Fruit fly (Drosophila melanogaster): Measurements from ENCODE around the gene CG5835.

Gene CG5835

dm6 chr3R:19118505-19119138 is 34.9 kb downstream of the CG5835 start (continued):
- peak; percentile 41 to 76 for TF ChIP-seq salr (GFP tag; optimal IDR thresholded peaks at IDR 0.05)
- TF ChIP-seq Sox14 (GFP tag; optimal IDR thresholded peaks at IDR 0.05), result peak; percentile 88
- peak; percentile 82 for TF ChIP-seq CG6808 (GFP tag; optimal IDR thresholded peaks at IDR 0.05)
- TF ChIP-seq topi (GFP tag; optimal IDR thresholded peaks at IDR 0.05), result peak; percentile 84
- peak; percentile 90 for TF ChIP-seq Met (GFP tag; optimal IDR thresholded peaks at IDR 0.05)
- TF ChIP-seq CG6276 (GFP tag; optimal IDR thresholded peaks at IDR 0.05), result peak; percentile 61
- peak; percentile 90 for TF ChIP-seq dsx (GFP tag; optimal IDR thresholded peaks at IDR 0.05; ENCODE audit: poor library complexity, severe bottlenecking)
- peak; percentile 95 for TF ChIP-seq svp (GFP tag)
- TF ChIP-seq CG3032 (tag; optimal IDR thresholded peaks at IDR 0.05), result peak; percentile 87

DNA sequence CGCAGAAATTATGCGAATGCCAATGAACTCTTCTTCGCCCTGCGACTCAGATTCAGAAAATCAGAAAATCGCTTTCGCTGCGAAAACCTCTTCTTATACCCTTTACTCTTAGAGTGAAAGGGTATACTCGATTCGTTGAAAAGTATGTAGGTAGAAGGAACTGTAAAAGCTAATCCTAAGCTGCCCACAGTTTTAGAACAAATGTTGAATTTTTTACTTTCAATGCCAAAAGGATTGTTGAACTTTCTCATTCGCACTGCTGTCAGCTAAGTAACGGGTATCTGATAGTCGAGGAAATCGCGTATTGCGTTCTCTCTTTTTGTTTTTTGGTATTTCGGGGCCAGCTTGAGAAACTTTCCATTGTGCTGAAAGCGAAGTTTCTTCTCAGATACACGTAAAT is 39.6 kb downstream of the CG5835 start:
- TF ChIP-seq Sox14 (GFP tag; optimal IDR thresholded peaks at IDR 0.05) (peak; percentile 39), CG32006 (GFP tag; optimal IDR thresholded peaks at IDR 0.05) (peak; percentile 58), Hr39 (GFP tag; optimal IDR thresholded peaks at IDR 0.05) (peak; percentile 78), Ets21C (GFP tag; optimal IDR thresholded peaks at IDR 0.05) (peak; percentile 56), Eip78C (GFP tag) (peak; percentile 81), CG4318 (GFP tag; optimal IDR thresholded peaks at IDR 0.05) (peak; percentile 30), CG11902 (GFP tag; optimal IDR thresholded peaks at IDR 0.05) (peak; percentile 49), vri (GFP tag; optimal IDR thresholded peaks at IDR 0.05) (peak; percentile 28), CG7368 (GFP tag; optimal IDR thresholded peaks at IDR 0.05) (peak; percentile 37), CG1621 (tag; optimal IDR thresholded peaks at IDR 0.05) (no peak), Met (GFP tag; optimal IDR thresholded peaks at IDR 0.05) (peak; percentile 73), Smox (GFP tag; optimal IDR thresholded peaks at IDR 0.05) (peak; percentile 66), CG8319 (GFP tag; optimal IDR thresholded peaks at IDR 0.05) (peak; percentile 27), acj6 (GFP tag; optimal IDR thresholded peaks at IDR 0.05) (peak; percentile 66), Sox15 (GFP tag; optimal IDR thresholded peaks at IDR 0.05) (peak; percentile 40), achi (GFP tag; optimal IDR thresholded peaks at IDR 0.05) (peak; percentile 38), Eip75B (GFP tag; optimal IDR thresholded peaks at IDR 0.05) (peak; percentile 56), CG16779 (tag; optimal IDR thresholded peaks at IDR 0.05) (no peak), CG6808 (GFP tag; optimal IDR thresholded peaks at IDR 0.05) (no peak), CG3032 (tag; optimal IDR thresholded peaks at IDR 0.05) (no peak), CG8119 (GFP tag; IDR thresholded peaks at IDR 0.05) (0 out of 3 replicates have a peak, but pooled peaks have one; percentile 22), Hr4 (GFP tag; optimal IDR thresholded peaks at IDR 0.05) (peak; percentile 32), Sox102F (GFP tag; optimal IDR thresholded peaks at IDR 0.05) (peak; percentile 77), CG10631 (GFP tag; optimal IDR thresholded peaks at IDR 0.05) (peak; percentile 33), CG31627 (GFP tag; optimal IDR thresholded peaks at IDR 0.05) (peak; percentile 79), CG3919 (GFP tag; optimal IDR thresholded peaks at IDR 0.05) (peak; percentile 49), CG6163 (GFP tag; IDR thresholded peaks at IDR 0.05) (no peak), fkh (GFP tag; optimal IDR thresholded peaks at IDR 0.05) (no peak), CG6854 (GFP tag; optimal IDR thresholded peaks at IDR 0.05) (no peak), net (GFP tag; optimal IDR thresholded peaks at IDR 0.05) (peak; percentile 32), ss (GFP tag; optimal IDR thresholded peaks at IDR 0.05) (no peak), CG34406 (GFP tag; optimal IDR thresholded peaks at IDR 0.05) (peak; percentile 56), cyc (GFP tag; optimal IDR thresholded peaks at IDR 0.05) (peak; percentile 61), Blimp-1 (GFP tag; optimal IDR thresholded peaks at IDR 0.05) (peak; percentile 3), CG11294 (GFP tag; IDR thresholded peaks at IDR 0.05) (no peak), dac (GFP tag; optimal IDR thresholded peaks at IDR 0.05) (no peak), Eip93F (GFP tag; optimal IDR thresholded peaks at IDR 0.05) (no peak), CG8632 (GFP tag; optimal IDR thresholded peaks at IDR 0.05) (peak; percentile 34), OdsH (GFP tag; optimal IDR thresholded peaks at IDR 0.05) (peak; percentile 60), Gug (GFP tag; IDR thresholded peaks at IDR 0.05) (no peak), esn (GFP tag; optimal IDR thresholded peaks at IDR 0.05) (peak; percentile 77), svp (GFP tag) (peak; percentile 85), spab (GFP tag; optimal IDR thresholded peaks at IDR 0.05) (no peak), pdm3 (GFP tag; optimal IDR thresholded peaks at IDR 0.05) (peak; percentile 68), salr (GFP tag; optimal IDR thresholded peaks at IDR 0.05) (no peak), lz (GFP tag; optimal IDR thresholded peaks at IDR 0.05) (peak; percentile 61)

Data from whole organism, prepupa.